Worm (Caenorhabditis elegans) whole organism, mixed stage, embryonic: ENCODE measurements around the gene nlp-17.

Source experiments
- ceh-83 ChIP-seq: fragments of 200-800 bp; sonication (Bioruptor generic); optimal IDR thresholded peaks from 2 replicates; lab custom pipeline; 2018; ENCODE audit warnings: mild to moderate bottlenecking, missing genetic modification characterization, missing compliant biosample characterization
- ces-1 ChIP-seq: fragments of 150-350 bp; optimal IDR thresholded peaks from 2 replicates; lab custom pipeline; 2014; ENCODE audit warnings: missing biosample characterization, missing genetic modification reagents, missing genetic modification characterization
- lsy-2 ChIP-seq: fragments of 150-350 bp; optimal IDR thresholded peaks from 2 replicates; lab custom pipeline; 2014; ENCODE audit warnings: missing biosample characterization, missing genetic modification characterization
- mab-5 ChIP-seq: fragments of 150-350 bp; optimal IDR thresholded peaks from 2 replicates; lab custom pipeline; 2014; ENCODE audit warnings: missing biosample characterization, missing genetic modification characterization
- nhr-237 ChIP-seq: fragments of 150-350 bp; optimal IDR thresholded peaks from 2 replicates; lab custom pipeline; 2014; ENCODE audit warnings: missing biosample characterization, missing genetic modification characterization
- unc-39 ChIP-seq: fragments of 150-350 bp; optimal IDR thresholded peaks from 2 replicates; lab custom pipeline; 2014; ENCODE audit warnings: missing biosample characterization, missing genetic modification characterization

DNA sequence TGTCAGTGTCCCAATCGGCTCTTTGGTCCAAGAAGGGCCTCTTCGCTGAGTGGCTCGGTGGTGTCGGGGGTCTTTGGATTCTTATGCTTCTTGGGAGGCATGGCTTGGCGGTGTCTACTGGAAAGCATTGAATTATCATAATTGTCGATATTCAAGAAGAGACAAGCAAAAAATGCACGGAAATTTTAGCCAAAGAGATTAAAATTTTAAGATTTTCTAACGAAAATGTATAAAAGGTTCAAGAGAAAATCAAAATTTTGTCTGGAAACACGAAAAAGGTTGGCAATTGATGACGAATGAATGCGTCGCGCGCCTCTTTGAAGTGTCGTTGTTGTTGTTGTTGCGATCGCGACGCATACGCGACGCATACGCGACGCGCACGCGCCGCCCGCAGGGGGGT lies 44.7 kb downstream of the nlp-17 start, which contains the start of gene Y38H8A.12:
- TF ChIP-seq nhr-237 (tag; lab: Kevin White, UChicago) = no peak
- no peak for TF ChIP-seq ces-1 (GFP tag; lab: Kevin White, UChicago)
- TF ChIP-seq lsy-2 (tag; lab: Kevin White, UChicago) = no peak
- TF ChIP-seq mab-5 = no peak
- TF ChIP-seq ceh-83 (GFP tag; lab: Kevin White, UChicago) = no peak
- TF ChIP-seq unc-39 = no peak
